Worm (Caenorhabditis elegans): Measurements from ENCODE around the gene nhr-78.

Gene nhr-78

DNA sequence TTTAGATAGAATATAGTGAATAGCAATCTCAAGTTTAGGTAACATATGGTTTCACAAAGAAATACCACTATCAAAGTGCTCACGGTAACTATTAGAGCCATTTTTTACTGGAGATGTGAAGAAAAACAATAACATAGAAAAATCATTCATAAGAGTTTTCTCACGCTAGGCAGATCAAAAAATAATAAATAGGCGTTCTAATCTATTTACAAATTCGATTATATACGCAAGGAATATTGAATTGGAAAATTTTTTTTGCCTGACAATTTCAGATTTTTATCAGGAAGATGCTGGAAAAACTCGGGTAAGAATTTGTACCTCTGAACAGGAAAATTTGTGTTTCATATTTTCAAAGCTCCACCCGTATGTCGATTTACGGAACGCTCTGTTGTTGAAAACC lies 49.8 kb downstream of the nhr-78 start, which contains the start of gene srbc-70:
Gene srbc-70 (minus strand): TSS at position 101 of the 400 bp plus-strand sequence.
- no peak for TF ChIP-seq unc-39 (tag; optimal IDR thresholded peaks at IDR 0.05)
- TF ChIP-seq aly-2 (tag; optimal IDR thresholded peaks at IDR 0.05): no peak
- TF ChIP-seq egl-5 (tag; optimal IDR thresholded peaks at IDR 0.05): no peak
- no peak for TF ChIP-seq nhr-25 (tag; optimal IDR thresholded peaks at IDR 0.05)
- TF ChIP-seq pha-4 (tag; optimal IDR thresholded peaks at IDR 0.05): no peak
- TF ChIP-seq lin-15B (tag; optimal IDR thresholded peaks at IDR 0.05): no peak
- no peak for TF ChIP-seq R02D3.7 (tag; optimal IDR thresholded peaks at IDR 0.05)
- no peak for TF ChIP-seq ama-1 (optimal IDR thresholded peaks at IDR 0.05)

DNA sequence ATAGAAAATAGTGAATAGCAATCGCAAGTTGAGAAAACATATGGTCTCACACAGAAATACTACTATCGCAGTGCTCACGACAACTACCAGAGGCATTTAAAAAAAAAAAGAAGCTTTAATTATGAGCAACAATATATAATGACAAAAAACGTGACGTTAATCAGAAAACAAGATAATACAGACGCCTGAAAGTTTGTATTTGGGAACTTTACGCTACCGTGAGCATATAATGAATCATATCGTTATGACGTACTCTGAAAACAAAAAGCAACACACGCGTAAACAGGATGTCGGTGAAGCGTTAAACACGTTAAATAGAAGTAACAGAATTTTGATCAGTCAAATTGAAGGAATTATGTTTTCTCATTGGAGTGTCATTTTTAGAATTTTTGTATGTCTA lies 51.8 kb downstream of the nhr-78 start, which contains the start of gene srbc-71:
Gene srbc-71 (minus strand): TSS at position 101 of the 400 bp plus-strand sequence.
- TF ChIP-seq ztf-4 (tag; optimal IDR thresholded peaks at IDR 0.05) (no peak), pqm-1 (tag; optimal IDR thresholded peaks at IDR 0.05) (no peak), nhr-77 (tag; optimal IDR thresholded peaks at IDR 0.05) (no peak), ceh-28 (tag; optimal IDR thresholded peaks at IDR 0.05) (no peak), zag-1 (tag; optimal IDR thresholded peaks at IDR 0.05) (no peak), ZK546.5 (tag; optimal IDR thresholded peaks at IDR 0.05) (no peak), elt-3 (tag; optimal IDR thresholded peaks at IDR 0.05) (no peak), sea-2 (GFP tag; optimal IDR thresholded peaks at IDR 0.05) (no peak), ceh-82 (tag; optimal IDR thresholded peaks at IDR 0.05) (no peak), R02D3.7 (tag; optimal IDR thresholded peaks at IDR 0.05) (no peak), lsy-12 (tag; optimal IDR thresholded peaks at IDR 0.05) (no peak), pha-4 (tag; optimal IDR thresholded peaks at IDR 0.05) (no peak), fos-1 (tag; optimal IDR thresholded peaks at IDR 0.05) (no peak)
